Worm (Caenorhabditis elegans) whole organism, mixed stage, embryonic: ENCODE data around the gene slc-25A29.

Source experiments
- elt-1 ChIP-seq: sonication (generic microtip); optimal IDR thresholded peaks from 2 replicates; lab custom pipeline; 2017; ENCODE audit warnings: missing genetic modification characterization, mild to moderate bottlenecking, missing compliant biosample characterization, antibody characterized with exemption, moderate library complexity, borderline replicate concordance; ENCODE audit not compliant: insufficient read depth
- nhr-76 ChIP-seq: sonication (generic microtip); optimal IDR thresholded peaks from 2 replicates; lab custom pipeline; 2017; ENCODE audit warnings: missing biosample characterization, missing genetic modification characterization

- TF ChIP-seq nhr-76 (tag; lab: Kevin White, UChicago) (no peak), elt-1 (no peak)
These were observed 54.2 kb downstream of the slc-25A29 start for ce11 chrV:14603755-14604154.
